Worm (Caenorhabditis elegans): ENCODE data around the gene C10A4.4.

C10A4.4 gene

DNA sequence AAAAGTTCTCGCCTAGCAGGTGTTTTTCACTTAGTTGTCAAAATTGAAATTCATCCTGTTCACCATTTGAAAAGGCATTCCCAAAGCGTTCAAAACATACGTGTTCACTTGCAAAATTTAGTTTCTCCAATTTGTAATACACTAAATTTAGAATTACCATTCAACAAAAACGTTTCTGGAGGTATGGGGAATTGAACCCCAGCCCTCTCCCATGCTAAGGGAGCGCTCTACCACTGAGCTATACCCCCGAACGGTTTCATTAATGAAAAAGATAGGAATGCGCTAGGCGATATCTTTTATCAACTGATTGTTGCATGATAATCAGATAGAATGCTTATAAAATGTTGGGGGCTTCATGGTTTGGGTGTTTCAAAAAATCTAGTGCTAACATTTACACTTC lies 22.3 kb upstream of the C10A4.4 start:
- TF ChIP-seq ceh-28 (tag; optimal IDR thresholded peaks at IDR 0.05) (no peak), nhr-43 (tag; optimal IDR thresholded peaks at IDR 0.05; ENCODE audit: poor library complexity, severe bottlenecking) (peak; percentile 11), elt-2 (tag; optimal IDR thresholded peaks at IDR 0.05) (no peak), zag-1 (tag; optimal IDR thresholded peaks at IDR 0.05) (no peak), ceh-9 (tag; optimal IDR thresholded peaks at IDR 0.05) (no peak)

DNA sequence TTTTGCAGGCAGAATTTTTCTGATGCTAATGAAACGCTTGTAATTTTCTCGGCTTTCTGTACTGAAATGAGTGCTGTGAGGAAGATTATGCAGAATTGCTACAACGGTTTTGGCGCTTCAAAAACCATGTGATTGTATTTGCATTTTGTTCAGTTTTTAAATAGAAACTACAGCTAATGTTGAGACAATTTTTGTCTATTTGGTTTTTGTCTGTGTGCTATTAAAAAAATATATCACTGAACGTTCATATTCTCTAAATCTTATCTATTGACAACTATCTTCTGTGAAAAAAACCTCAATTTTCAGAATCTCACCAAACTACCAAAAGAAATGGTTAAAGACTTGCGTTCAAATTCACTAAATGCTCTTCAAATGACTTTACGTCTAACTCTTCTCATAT lies 10.6 kb upstream of the C10A4.4 start, which contains the start of gene C10A4.6:
Gene C10A4.6 (plus strand): TSS at position 301 of the 400 bp plus-strand sequence.
- TF ChIP-seq pha-4 (tag; optimal IDR thresholded peaks at IDR 0.05) (no peak), jun-1 (tag; optimal IDR thresholded peaks at IDR 0.05) (no peak), ceh-16 (tag; optimal IDR thresholded peaks at IDR 0.05) (no peak), elt-2 (tag; optimal IDR thresholded peaks at IDR 0.05) (no peak), tbx-2 (tag; optimal IDR thresholded peaks at IDR 0.05) (no peak), nhr-237 (tag; optimal IDR thresholded peaks at IDR 0.05) (no peak), mml-1 (tag; optimal IDR thresholded peaks at IDR 0.05) (no peak), sea-2 (GFP tag; optimal IDR thresholded peaks at IDR 0.05) (no peak), elt-3 (tag; optimal IDR thresholded peaks at IDR 0.05) (no peak), eor-1 (tag; optimal IDR thresholded peaks at IDR 0.05) (no peak), snpc-4 (tag; optimal IDR thresholded peaks at IDR 0.05) (no peak)

DNA sequence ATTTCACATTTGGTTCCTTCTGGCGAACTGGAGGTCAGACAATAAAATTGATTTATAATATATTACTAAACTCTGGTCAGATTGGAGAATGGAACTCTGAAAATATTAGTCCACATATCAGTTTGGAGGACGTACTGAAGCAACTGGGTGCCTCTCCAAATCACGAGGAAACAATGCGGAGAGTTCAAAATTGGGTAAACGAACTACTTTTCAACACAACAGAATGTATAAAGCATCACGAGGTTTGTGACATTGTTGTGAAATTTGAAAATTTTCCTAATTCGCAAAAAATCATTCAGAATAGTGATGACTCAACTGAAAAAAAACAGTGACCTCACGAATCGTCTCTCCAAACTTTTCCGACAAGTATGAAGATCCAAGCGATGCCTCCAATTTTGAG lies 7.7 kb upstream of the C10A4.4 start, which contains the start of gene gad-2:
Gene gad-2 (plus strand): TSS at position 301 of the 400 bp plus-strand sequence.
- no peak for TF ChIP-seq zag-1 (tag; optimal IDR thresholded peaks at IDR 0.05)
- no peak for TF ChIP-seq hmg-11 (tag; optimal IDR thresholded peaks at IDR 0.05)
- no peak for TF ChIP-seq unc-62 (GFP tag; optimal IDR thresholded peaks at IDR 0.05)
- TF ChIP-seq nfya-1 (tag; optimal IDR thresholded peaks at IDR 0.05; ENCODE audit: insufficient read depth) = no peak
- no peak for TF ChIP-seq aly-2 (tag; optimal IDR thresholded peaks at IDR 0.05)
- no peak for TF ChIP-seq pha-4 (tag; optimal IDR thresholded peaks at IDR 0.05)
- TF ChIP-seq egl-27 (tag; optimal IDR thresholded peaks at IDR 0.05) = no peak
- TF ChIP-seq snpc-4 (tag; optimal IDR thresholded peaks at IDR 0.05) = no peak
- no peak for TF ChIP-seq daf-12 (tag; optimal IDR thresholded peaks at IDR 0.05)
- no peak for TF ChIP-seq elt-2 (tag; optimal IDR thresholded peaks at IDR 0.05)

DNA sequence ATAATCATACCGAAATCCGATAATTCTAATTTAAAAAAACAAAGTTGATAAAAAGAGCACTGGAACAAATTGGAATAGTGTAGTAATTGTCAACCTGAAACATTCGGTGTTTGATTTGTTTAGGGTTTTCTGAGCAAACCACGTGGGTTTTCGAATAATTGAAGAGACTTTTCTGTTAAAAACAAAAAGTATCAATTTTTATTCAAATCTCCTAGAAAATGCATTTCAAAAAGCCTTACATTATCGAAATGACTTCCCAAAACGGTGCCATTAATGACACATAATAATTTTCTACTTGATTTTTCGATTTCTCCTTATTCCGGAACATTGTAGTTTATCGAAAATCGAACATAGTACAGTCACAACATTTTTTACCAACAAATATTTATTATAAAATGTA lies 3.0 kb upstream of the C10A4.4 start, which contains the start of gene C10A4.13:
Gene C10A4.13 (minus strand): TSS at position 101 of the 400 bp plus-strand sequence.
- no peak for TF ChIP-seq elt-1 (tag; optimal IDR thresholded peaks at IDR 0.05)
- TF ChIP-seq sea-2 (GFP tag; optimal IDR thresholded peaks at IDR 0.05) = no peak
- no peak for TF ChIP-seq aly-2 (tag; optimal IDR thresholded peaks at IDR 0.05)
- TF ChIP-seq nhr-237 (tag; optimal IDR thresholded peaks at IDR 0.05) = no peak
- no peak for TF ChIP-seq ceh-16 (tag; optimal IDR thresholded peaks at IDR 0.05)
- no peak for TF ChIP-seq skn-1 (tag; optimal IDR thresholded peaks at IDR 0.05)
- no peak for TF ChIP-seq egl-5 (tag; optimal IDR thresholded peaks at IDR 0.05)
- TF ChIP-seq nhr-25 (tag; optimal IDR thresholded peaks at IDR 0.05) = no peak
- no peak for TF ChIP-seq ceh-28 (tag; optimal IDR thresholded peaks at IDR 0.05)
- TF ChIP-seq lsy-12 (tag; optimal IDR thresholded peaks at IDR 0.05) = no peak
- TF ChIP-seq elt-3 (tag; optimal IDR thresholded peaks at IDR 0.05) = no peak

DNA sequence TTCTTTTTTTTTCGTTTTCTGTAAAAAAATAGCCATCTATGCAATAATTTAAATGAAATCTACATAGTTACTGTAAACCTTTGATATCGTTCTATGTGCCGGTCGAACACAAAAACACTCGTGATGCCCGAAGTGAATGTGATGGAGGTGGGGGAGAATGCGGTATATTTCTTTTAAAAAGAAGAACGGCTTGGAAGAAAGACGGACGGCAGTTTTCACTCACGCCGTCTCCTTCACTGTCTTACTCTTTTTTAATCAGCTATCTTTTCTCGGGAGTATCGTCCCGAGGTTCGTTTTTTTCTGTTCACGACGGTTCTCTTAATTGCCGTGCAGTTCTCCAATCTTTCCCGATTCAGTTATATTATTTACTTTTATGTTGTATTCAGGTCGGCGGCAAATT lies 2.3 kb upstream of the C10A4.4 start, which contains the start of gene C10A4.10:
Gene C10A4.10 (plus strand): TSS at position 301 of the 400 bp plus-strand sequence.
- TF ChIP-seq mdl-1 (tag; optimal IDR thresholded peaks at IDR 0.05) = no peak
- TF ChIP-seq nhr-67 (tag; optimal IDR thresholded peaks at IDR 0.05) = no peak
- TF ChIP-seq R02D3.7 (tag; optimal IDR thresholded peaks at IDR 0.05) = no peak
- TF ChIP-seq aly-2 (tag; optimal IDR thresholded peaks at IDR 0.05) = no peak
- no peak for TF ChIP-seq lin-39 (tag; optimal IDR thresholded peaks at IDR 0.05)
- no peak for TF ChIP-seq jun-1 (tag; optimal IDR thresholded peaks at IDR 0.05)
- TF ChIP-seq nhr-43 (tag; optimal IDR thresholded peaks at IDR 0.05; ENCODE audit: poor library complexity, severe bottlenecking) = no peak
- TF ChIP-seq elt-2 (tag; optimal IDR thresholded peaks at IDR 0.05) = no peak
- TF ChIP-seq elt-1 (tag; optimal IDR thresholded peaks at IDR 0.05) = no peak
- no peak for TF ChIP-seq nhr-25 (tag; optimal IDR thresholded peaks at IDR 0.05)
- TF ChIP-seq nhr-23 (tag; optimal IDR thresholded peaks at IDR 0.05) = no peak
- no peak for TF ChIP-seq elt-3 (tag; optimal IDR thresholded peaks at IDR 0.05)
- TF ChIP-seq daf-12 (tag; optimal IDR thresholded peaks at IDR 0.05) = no peak
- TF ChIP-seq unc-39 (tag; optimal IDR thresholded peaks at IDR 0.05) = no peak
- no peak for TF ChIP-seq nhr-237 (tag; optimal IDR thresholded peaks at IDR 0.05)
- no peak for TF ChIP-seq pha-4 (tag; optimal IDR thresholded peaks at IDR 0.05)

Data from whole organism, L3 larva.